Worm (Caenorhabditis elegans): Measurements from ENCODE around the gene sdz-23.
A peak's percentile ranks its signal among the peaks of the same experiment; 100 is the strongest.

Gene sdz-23

ce11 chrV:8099306-8099705, at the start of gene sdz-23:
sdz-23 (plus strand) TSS chrV:8099606.
- no peak for TF ChIP-seq mdl-1 (tag; optimal IDR thresholded peaks at IDR 0.05)
- TF ChIP-seq aly-2 (tag; optimal IDR thresholded peaks at IDR 0.05) = no peak
- TF ChIP-seq ama-1 (optimal IDR thresholded peaks at IDR 0.05) = no peak
- no peak for TF ChIP-seq nhr-77 (tag; optimal IDR thresholded peaks at IDR 0.05)
- TF ChIP-seq lsy-2 (tag; optimal IDR thresholded peaks at IDR 0.05) = no peak
- no peak for TF ChIP-seq lin-39 (tag; optimal IDR thresholded peaks at IDR 0.05)
- TF ChIP-seq nhr-23 (tag; optimal IDR thresholded peaks at IDR 0.05) = no peak
- no peak for TF ChIP-seq nhr-129 (tag; optimal IDR thresholded peaks at IDR 0.05)
- TF ChIP-seq nhr-10 (tag; optimal IDR thresholded peaks at IDR 0.05) = no peak
- TF ChIP-seq snpc-4 (tag; optimal IDR thresholded peaks at IDR 0.05) = no peak
- TF ChIP-seq peb-1 (tag; optimal IDR thresholded peaks at IDR 0.05) = no peak
- TF ChIP-seq mbf-1 (tag; optimal IDR thresholded peaks at IDR 0.05) = no peak
- TF ChIP-seq unc-62 (GFP tag; optimal IDR thresholded peaks at IDR 0.05) = no peak
- no peak for TF ChIP-seq blmp-1 (tag; optimal IDR thresholded peaks at IDR 0.05; ENCODE audit: insufficient read depth)
- no peak for TF ChIP-seq egl-27 (tag; optimal IDR thresholded peaks at IDR 0.05)
- no peak for TF ChIP-seq nhr-11 (tag; optimal IDR thresholded peaks at IDR 0.05)
- TF ChIP-seq dmd-4 (tag; optimal IDR thresholded peaks at IDR 0.05) = no peak

- TF ChIP-seq skn-1 (tag; optimal IDR thresholded peaks at IDR 0.05) (no peak), sem-4 (tag; optimal IDR thresholded peaks at IDR 0.05) (no peak), unc-62 (GFP tag; optimal IDR thresholded peaks at IDR 0.05) (no peak), fos-1 (tag; optimal IDR thresholded peaks at IDR 0.05) (no peak)
Measured at ce11 chrV:8050059-8050677, 49.2 kb upstream of the sdz-23 start.

ce11 chrV:8050811-8051210, 48.6 kb upstream of the sdz-23 start, which contains the start of gene col-43:
col-43 (minus strand) TSS chrV:8050911.
- TF ChIP-seq nhr-6 (tag; optimal IDR thresholded peaks at IDR 0.05) (no peak), C34F6.9 (tag; optimal IDR thresholded peaks at IDR 0.05) (no peak), lsy-2 (tag; optimal IDR thresholded peaks at IDR 0.05) (no peak), lin-11 (tag; optimal IDR thresholded peaks at IDR 0.05) (no peak), crh-2 (tag; optimal IDR thresholded peaks at IDR 0.05) (no peak), ZK546.5 (tag; optimal IDR thresholded peaks at IDR 0.05) (no peak)

ce11 chrV:8051851-8052250, 47.6 kb upstream of the sdz-23 start, which contains the start of gene sth-1:
sth-1 (plus strand) TSS chrV:8052151.
- TF ChIP-seq peb-1 (tag; optimal IDR thresholded peaks at IDR 0.05) (no peak), nhr-77 (tag; optimal IDR thresholded peaks at IDR 0.05) (no peak), dmd-4 (tag; optimal IDR thresholded peaks at IDR 0.05) (no peak)

- TF ChIP-seq R02D3.7 (tag; optimal IDR thresholded peaks at IDR 0.05) (no peak), nhr-129 (tag; optimal IDR thresholded peaks at IDR 0.05) (no peak), snpc-4 (tag; optimal IDR thresholded peaks at IDR 0.05) (no peak), mab-5 (tag; optimal IDR thresholded peaks at IDR 0.05) (no peak), skn-1 (tag; optimal IDR thresholded peaks at IDR 0.05) (no peak), mdl-1 (tag; optimal IDR thresholded peaks at IDR 0.05) (no peak), blmp-1 (tag; optimal IDR thresholded peaks at IDR 0.05; ENCODE audit: insufficient read depth) (no peak), nhr-12 (tag; optimal IDR thresholded peaks at IDR 0.05) (no peak), crh-2 (tag; optimal IDR thresholded peaks at IDR 0.05) (no peak), nhr-23 (tag; optimal IDR thresholded peaks at IDR 0.05) (no peak), ama-1 (optimal IDR thresholded peaks at IDR 0.05) (no peak), unc-39 (tag; optimal IDR thresholded peaks at IDR 0.05) (no peak), nhr-6 (tag; optimal IDR thresholded peaks at IDR 0.05) (no peak)
Measured at ce11 chrV:8054130-8054529, 45.3 kb upstream of the sdz-23 start, which contains the start of gene ZC513.2. ZC513.2 (plus strand) TSS chrV:8054430.

ce11 chrV:8055170-8055569, 44.2 kb upstream of the sdz-23 start:
- TF ChIP-seq blmp-1 (tag; optimal IDR thresholded peaks at IDR 0.05; ENCODE audit: insufficient read depth) (peak; percentile 14), nhr-11 (tag; optimal IDR thresholded peaks at IDR 0.05) (no peak)

- TF ChIP-seq nhr-10 (tag; optimal IDR thresholded peaks at IDR 0.05) (no peak), ceh-16 (tag; optimal IDR thresholded peaks at IDR 0.05) (no peak), unc-39 (tag; optimal IDR thresholded peaks at IDR 0.05) (no peak), egl-27 (tag; optimal IDR thresholded peaks at IDR 0.05) (no peak), ztf-1 (GFP tag; conservative IDR thresholded peaks at IDR 0.05) (no peak), skn-1 (tag; optimal IDR thresholded peaks at IDR 0.05) (no peak), elt-3 (tag; optimal IDR thresholded peaks at IDR 0.05) (no peak), fos-1 (tag; optimal IDR thresholded peaks at IDR 0.05) (no peak), snpc-4 (tag; optimal IDR thresholded peaks at IDR 0.05) (no peak), sma-9 (GFP tag; optimal IDR thresholded peaks at IDR 0.05) (no peak), sma-9 (tag; optimal IDR thresholded peaks at IDR 0.05) (no peak), lin-11 (tag; optimal IDR thresholded peaks at IDR 0.05) (no peak), zag-1 (tag; optimal IDR thresholded peaks at IDR 0.05) (no peak), sma-3 (GFP tag; optimal IDR thresholded peaks at IDR 0.05) (no peak), lin-39 (tag; optimal IDR thresholded peaks at IDR 0.05) (no peak)
Measured at ce11 chrV:8058359-8058758, 41.0 kb upstream of the sdz-23 start, which contains the start of gene str-138. str-138 (plus strand) TSS chrV:8058659.

Measured in whole organism, L2 larva.